Worm (Caenorhabditis elegans): Measurements from ENCODE around the gene C07G1.15.
A peak's percentile ranks its signal among the peaks of the same experiment; 100 is the strongest.

DNA sequence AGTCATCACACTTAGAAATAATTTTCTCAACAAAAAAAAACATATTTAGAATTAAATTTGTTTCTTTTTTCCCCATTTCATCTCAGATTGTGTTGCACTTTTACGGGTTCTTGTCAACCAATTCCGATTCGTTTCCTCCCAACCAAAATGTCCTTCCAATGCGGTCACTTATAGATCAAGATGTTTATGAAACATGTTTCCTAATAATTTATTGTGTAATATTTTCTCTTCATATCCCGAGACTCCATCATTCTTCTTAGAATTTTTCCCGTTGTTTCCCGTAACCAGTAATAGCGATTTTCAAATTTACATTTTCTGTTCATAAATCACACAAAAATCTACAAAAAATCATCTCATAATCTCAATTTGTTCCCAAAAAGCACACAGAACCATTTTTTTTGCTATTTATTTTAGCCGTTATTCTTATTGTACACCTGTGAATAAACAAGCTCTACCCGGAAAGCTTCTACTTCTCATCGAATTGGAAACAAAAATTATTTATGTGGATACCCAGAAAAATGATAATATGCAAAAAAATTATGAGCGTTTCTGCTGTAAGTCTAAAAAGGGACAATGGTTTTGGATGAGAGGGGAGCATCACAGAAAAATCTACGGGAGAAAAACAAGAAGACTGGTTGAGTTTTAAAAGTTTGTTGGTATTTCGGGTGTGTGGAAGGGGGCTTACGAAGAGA is 18.8 kb downstream of the C07G1.15 start:
- TF ChIP-seq gmeb-2 (tag; optimal IDR thresholded peaks at IDR 0.05) (no peak), unc-86 (tag; optimal IDR thresholded peaks at IDR 0.05) (no peak), pha-4 (tag; optimal IDR thresholded peaks at IDR 0.05) (no peak), ref-2 (tag; optimal IDR thresholded peaks at IDR 0.05) (no peak), pqm-1 (tag; optimal IDR thresholded peaks at IDR 0.05) (no peak), lin-11 (tag; optimal IDR thresholded peaks at IDR 0.05) (no peak), nhr-11 (tag; optimal IDR thresholded peaks at IDR 0.05) (no peak), tbx-2 (tag; optimal IDR thresholded peaks at IDR 0.05) (no peak), ama-1 (optimal IDR thresholded peaks at IDR 0.05) (peak; percentile 57), F13H6.1 (tag; optimal IDR thresholded peaks at IDR 0.05) (no peak), odd-2 (tag; optimal IDR thresholded peaks at IDR 0.05) (no peak), unc-3 (GFP tag; conservative IDR thresholded peaks at IDR 0.05) (no peak), unc-3 (tag; optimal IDR thresholded peaks at IDR 0.05) (no peak), ceh-22 (tag; optimal IDR thresholded peaks at IDR 0.05) (no peak)
